Fruit fly (Drosophila melanogaster) whole organism, prepupa: ENCODE measurements around the gene Tsp.

Experiments
- Blimp-1 ChIP-seq: fragments of 200-800 bp; sonication (Bioruptor generic); optimal IDR thresholded peaks from 3 replicates; lab custom pipeline; 2017; ENCODE audit warnings: missing biosample characterization, missing genetic modification characterization, mild to moderate bottlenecking, moderate library complexity, missing genetic modification reagents
- CG10631 ChIP-seq: fragments of 200-800 bp; sonication (Bioruptor generic); optimal IDR thresholded peaks from 2 replicates; lab custom pipeline; 2016; ENCODE audit warnings: missing biosample characterization, missing genetic modification characterization
- CG11902 ChIP-seq: fragments of 200-800 bp; sonication (Bioruptor generic); optimal IDR thresholded peaks from 3 replicates; lab custom pipeline; 2016; ENCODE audit warnings: missing biosample characterization, missing genetic modification characterization
- CG15336 ChIP-seq: fragments of 200-800 bp; sonication (Bioruptor generic); IDR thresholded peaks from 2 replicates; pipeline ENCODE4 v1.3.6; 2022; ENCODE audit warnings: missing biosample characterization, missing genetic modification characterization
- CG16779 ChIP-seq: fragments of 200-800 bp; sonication (Bioruptor generic); optimal IDR thresholded peaks from 3 replicates; lab custom pipeline; 2017; ENCODE audit warnings: missing biosample characterization, mild to moderate bottlenecking, missing genetic modification characterization
- CG32006 ChIP-seq: fragments of 200-800 bp; sonication (Bioruptor generic); optimal IDR thresholded peaks from 3 replicates; lab custom pipeline; 2017; ENCODE audit warnings: missing biosample characterization, mild to moderate bottlenecking, missing genetic modification characterization
- CG34406 ChIP-seq: fragments of 200-800 bp; sonication (Bioruptor generic); optimal IDR thresholded peaks from 3 replicates; lab custom pipeline; 2016; ENCODE audit warnings: missing biosample characterization, missing genetic modification characterization
- CG6163 ChIP-seq: fragments of 200-800 bp; sonication (Bioruptor generic); IDR thresholded peaks from 3 replicates; pipeline ENCODE4 v1.3.6; 2022; ENCODE audit warnings: missing biosample characterization, missing genetic modification characterization
- CG6276 ChIP-seq: fragments of 200-800 bp; sonication (Bioruptor generic); optimal IDR thresholded peaks from 2 replicates; lab custom pipeline; 2017; ENCODE audit warnings: missing biosample characterization, mild to moderate bottlenecking, missing genetic modification characterization
- CG6808 ChIP-seq: fragments of 200-800 bp; sonication (Bioruptor generic); optimal IDR thresholded peaks from 3 replicates; lab custom pipeline; 2017; ENCODE audit warnings: missing biosample characterization, missing genetic modification characterization, mild to moderate bottlenecking, moderate library complexity, missing genetic modification reagents
- CG6854 ChIP-seq: fragments of 200-800 bp; sonication (Bioruptor generic); optimal IDR thresholded peaks from 2 replicates; lab custom pipeline; 2017; ENCODE audit warnings: missing biosample characterization, mild to moderate bottlenecking, missing genetic modification characterization
- CG7368 ChIP-seq: fragments of 200-800 bp; sonication (Bioruptor generic); optimal IDR thresholded peaks from 3 replicates; lab custom pipeline; 2016; ENCODE audit warnings: missing biosample characterization, missing genetic modification characterization
- CG8119 ChIP-seq: fragments of 200-800 bp; sonication (Bioruptor generic); IDR thresholded peaks from 3 replicates; pipeline ENCODE4 v1.3.6; 2022; ENCODE audit warnings: missing biosample characterization, missing genetic modification characterization
- CG8319 ChIP-seq: fragments of 200-800 bp; sonication (Bioruptor generic); optimal IDR thresholded peaks from 3 replicates; lab custom pipeline; 2016; ENCODE audit warnings: missing biosample characterization, missing genetic modification characterization
- CG8632 ChIP-seq: fragments of 200-800 bp; sonication (Bioruptor generic); optimal IDR thresholded peaks from 3 replicates; lab custom pipeline; 2016; ENCODE audit warnings: missing biosample characterization, missing genetic modification characterization
- Eip78C ChIP-seq: fragments of 200-800 bp; sonication (Bioruptor generic); peaks from one replicate; lab custom pipeline; 2016; ENCODE audit warnings: missing biosample characterization, missing genetic modification characterization
- Eip93F ChIP-seq: fragments of 200-800 bp; sonication (Bioruptor generic); optimal IDR thresholded peaks from 2 replicates; lab custom pipeline; 2016; ENCODE audit warnings: missing biosample characterization, mild to moderate bottlenecking, missing genetic modification characterization
- Ets21C ChIP-seq: fragments of 200-800 bp; sonication (Bioruptor generic); optimal IDR thresholded peaks from 3 replicates; lab custom pipeline; 2016; ENCODE audit warnings: missing biosample characterization, missing genetic modification characterization
- Ets96B ChIP-seq: fragments of 200-800 bp; optimal IDR thresholded peaks from 2 replicates; lab custom pipeline; 2019; ENCODE audit warnings: missing biosample characterization, mild to moderate bottlenecking, missing genetic modification characterization, moderate library complexity
- Gug ChIP-seq: fragments of 200-800 bp; sonication (Bioruptor generic); IDR thresholded peaks from 2 replicates; pipeline ENCODE4 v1.3.6; 2022; ENCODE audit warnings: missing biosample characterization, missing genetic modification characterization
- Lpt ChIP-seq: fragments of 200-800 bp; sonication (Bioruptor generic); optimal IDR thresholded peaks from 3 replicates; lab custom pipeline; 2016; ENCODE audit warnings: missing biosample characterization, missing genetic modification characterization
- Met ChIP-seq: fragments of 200-800 bp; sonication (Bioruptor generic); optimal IDR thresholded peaks from 3 replicates; lab custom pipeline; 2016; ENCODE audit warnings: missing biosample characterization, missing genetic modification characterization
- Smox ChIP-seq: fragments of 200-800 bp; sonication (Bioruptor generic); optimal IDR thresholded peaks from 3 replicates; lab custom pipeline; 2016; ENCODE audit warnings: missing biosample characterization, missing genetic modification characterization
- Sox102F ChIP-seq: fragments of 200-800 bp; sonication (Bioruptor generic); optimal IDR thresholded peaks from 2 replicates; lab custom pipeline; 2016; ENCODE audit warnings: missing biosample characterization, mild to moderate bottlenecking, missing genetic modification characterization
- Sox15 ChIP-seq: fragments of 200-800 bp; sonication (Bioruptor generic); optimal IDR thresholded peaks from 3 replicates; lab custom pipeline; 2016; ENCODE audit warnings: missing biosample characterization, missing genetic modification characterization
- achi ChIP-seq: fragments of 200-800 bp; sonication (Bioruptor generic); optimal IDR thresholded peaks from 3 replicates; lab custom pipeline; 2016; ENCODE audit warnings: missing biosample characterization, missing genetic modification characterization
- cyc ChIP-seq: fragments of 200-800 bp; sonication (Bioruptor generic); optimal IDR thresholded peaks from 3 replicates; lab custom pipeline; 2016; ENCODE audit warnings: missing biosample characterization, missing genetic modification characterization
- dsx ChIP-seq: fragments of 200-800 bp; optimal IDR thresholded peaks from 3 replicates; lab custom pipeline; 2019; ENCODE audit warnings: missing biosample characterization, mild to moderate bottlenecking, missing genetic modification characterization, moderate library complexity; ENCODE audit not compliant: poor library complexity, severe bottlenecking
- fd59A ChIP-seq: fragments of 200-800 bp; sonication (Bioruptor generic); optimal IDR thresholded peaks from 2 replicates; lab custom pipeline; 2017; ENCODE audit warnings: missing biosample characterization, mild to moderate bottlenecking, missing genetic modification characterization, missing genetic modification reagents
- fd85E ChIP-seq: fragments of 200-800 bp; sonication (Bioruptor generic); optimal IDR thresholded peaks from 3 replicates; lab custom pipeline; 2016; ENCODE audit warnings: missing biosample characterization, missing genetic modification characterization
- fkh ChIP-seq: fragments of 200-800 bp; sonication (Bioruptor generic); optimal IDR thresholded peaks from 3 replicates; lab custom pipeline; 2017; ENCODE audit warnings: missing biosample characterization, mild to moderate bottlenecking, missing genetic modification characterization, moderate library complexity
- lz ChIP-seq: fragments of 200-800 bp; sonication (Bioruptor generic); optimal IDR thresholded peaks from 3 replicates; lab custom pipeline; 2016; ENCODE audit warnings: missing biosample characterization, missing genetic modification characterization
- pdm3 ChIP-seq: fragments of 200-800 bp; sonication (Bioruptor generic); optimal IDR thresholded peaks from 3 replicates; lab custom pipeline; 2016; ENCODE audit warnings: missing biosample characterization, missing genetic modification characterization
- spab ChIP-seq: fragments of 200-800 bp; sonication (Bioruptor generic); optimal IDR thresholded peaks from 2 replicates; lab custom pipeline; 2017; ENCODE audit warnings: missing biosample characterization, mild to moderate bottlenecking, missing genetic modification characterization, missing genetic modification reagents
- ss ChIP-seq, 2 experiments: fragments of 200-800 bp; sonication (Bioruptor generic); optimal IDR thresholded peaks; 2 replicates in 1 of 2; 3 replicates in 1 of 2; lab custom pipeline; 2017 to 2018; ENCODE audit warnings: mild to moderate bottlenecking in 2 of 2, missing biosample characterization in 2 of 2, missing genetic modification characterization in 2 of 2, moderate library complexity in 1 of 2
- svp ChIP-seq: fragments of 200-800 bp; sonication (Bioruptor generic); peaks from one replicate; lab custom pipeline; 2016; ENCODE audit warnings: missing biosample characterization, missing genetic modification characterization
- topi ChIP-seq: fragments of 200-800 bp; sonication (Bioruptor generic); optimal IDR thresholded peaks from 3 replicates; lab custom pipeline; 2016; ENCODE audit warnings: missing biosample characterization, missing genetic modification characterization
- vri ChIP-seq: fragments of 200-800 bp; sonication (Bioruptor generic); optimal IDR thresholded peaks from 3 replicates; lab custom pipeline; 2016; ENCODE audit warnings: missing biosample characterization, mild to moderate bottlenecking, missing genetic modification characterization

Gene Tsp

DNA sequence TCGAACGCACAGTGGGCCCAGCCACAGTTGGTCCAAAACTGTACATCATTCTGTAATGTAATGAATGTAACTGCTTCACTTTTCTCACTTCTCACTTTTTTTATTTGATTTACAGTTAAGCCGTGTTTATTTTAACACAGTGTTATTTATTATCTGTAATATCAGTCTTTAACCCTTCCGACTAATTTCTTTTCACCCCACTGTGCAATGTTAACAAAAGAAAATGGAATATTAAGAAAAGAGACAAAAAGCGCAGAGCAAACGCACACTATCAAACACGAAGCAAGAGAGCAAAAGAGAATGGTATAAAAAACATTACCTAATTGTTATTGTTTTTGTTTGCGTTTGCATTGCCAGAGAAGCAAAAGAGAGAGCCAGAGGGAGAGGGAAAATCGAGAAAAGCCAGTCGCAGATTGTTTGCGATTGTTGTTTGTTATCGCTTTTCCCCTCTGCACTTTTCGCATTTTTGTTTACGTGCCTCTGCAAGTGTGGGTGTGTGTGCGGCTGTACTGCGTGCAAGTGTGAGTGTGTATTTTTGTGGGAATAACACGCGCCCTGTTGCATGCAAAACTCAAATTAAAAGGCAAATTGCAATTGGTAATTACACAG, 61.7 kb downstream of the Tsp start (continued):
- TF ChIP-seq fd59A (GFP tag; lab: Kevin White, UChicago) (peak; percentile 73), CG6276 (GFP tag; lab: Kevin White, UChicago) (peak; percentile 99), Ets96B (tag; lab: Kevin White, UChicago) (peak; percentile 89), Ets21C (GFP tag; lab: Kevin White, UChicago) (peak; percentile 92), pdm3 (peak; percentile 97), CG6808 (GFP tag; lab: Kevin White, UChicago) (peak; percentile 83), Smox (peak; percentile 95), CG34406 (GFP tag; lab: Kevin White, UChicago) (peak; percentile 94), CG32006 (peak; percentile 98), lz (GFP tag; lab: Kevin White, UChicago) (peak; percentile 96), CG8632 (GFP tag; lab: Kevin White, UChicago) (peak; percentile 92), Lpt (GFP tag; lab: Kevin White, UChicago) (peak; percentile 97), Blimp-1 (GFP tag; lab: Kevin White, UChicago) (peak; percentile 77), Gug (GFP tag; lab: Robert Waterston, UW) (peak; percentile 94), CG15336 (GFP tag; lab: Robert Waterston, UW) (peak; percentile 98), vri (GFP tag; lab: Kevin White, UChicago) (peak; percentile 98), CG11902 (GFP tag; lab: Kevin White, UChicago) (peak; percentile 77), Met (peak; percentile 95), Eip78C (peak; percentile 98), cyc (GFP tag; lab: Kevin White, UChicago) (peak; percentile 92), CG7368 (peak; percentile 93), achi (GFP tag; lab: Kevin White, UChicago) (peak; percentile 95), Sox15 (GFP tag; lab: Kevin White, UChicago) (peak; percentile 86), spab (GFP tag; lab: Kevin White, UChicago) (peak; percentile 86), CG8319 (peak; percentile 84), dsx (GFP tag; lab: Kevin White, UChicago) (peak; percentile 75), Sox102F (GFP tag; lab: Kevin White, UChicago) (peak; percentile 97), fd85E (peak; percentile 93)

DNA sequence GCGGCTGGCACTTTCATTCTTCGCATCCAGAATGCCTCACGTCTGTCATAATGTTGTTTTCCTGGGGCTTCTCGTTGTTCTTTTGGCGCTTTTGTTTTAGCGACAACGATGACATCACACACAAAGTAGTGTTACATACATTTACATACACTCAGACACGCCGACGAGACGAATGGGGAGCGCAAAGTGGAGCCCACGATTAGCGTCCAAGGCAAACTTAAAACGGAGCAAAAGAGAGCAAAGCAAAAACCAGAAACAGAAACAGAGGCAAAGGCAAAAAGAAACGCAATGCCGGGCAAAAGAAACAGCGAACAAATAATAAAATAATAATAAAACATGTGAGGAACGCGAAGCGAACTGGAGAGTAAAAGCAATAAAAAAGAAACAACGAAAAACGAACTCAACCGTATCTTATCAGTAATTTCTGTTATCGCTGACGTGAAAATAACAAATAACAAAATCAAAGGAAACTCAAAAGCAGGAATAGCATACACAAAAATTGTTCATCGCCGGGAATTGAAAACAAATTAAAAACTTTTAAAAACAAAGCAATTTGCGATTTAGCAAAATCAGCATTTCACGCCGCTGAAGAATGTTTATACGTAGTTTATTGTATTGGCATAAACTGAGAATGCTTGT, 64.3 kb downstream of the Tsp start:
- TF ChIP-seq ss (GFP tag; optimal IDR thresholded peaks at IDR 0.05; lab: Kevin White, UChicago) (peak in 1 of 2 experiments; percentile 52), CG8119 (GFP tag; lab: Robert Waterston, UW) (0 out of 3 replicates have a peak, but pooled peaks have one; percentile 26), CG8319 (no peak), dsx (GFP tag; lab: Kevin White, UChicago) (peak; percentile 72), Eip93F (GFP tag; lab: Kevin White, UChicago) (peak; percentile 44), svp (peak; percentile 71), CG10631 (no peak), vri (GFP tag; lab: Kevin White, UChicago) (peak; percentile 72), fkh (peak; percentile 43), Eip78C (peak; percentile 75), lz (GFP tag; lab: Kevin White, UChicago) (no peak), Sox102F (GFP tag; lab: Kevin White, UChicago) (peak; percentile 1), CG6854 (GFP tag; lab: Kevin White, UChicago) (no peak), Met (peak; percentile 17), topi (GFP tag; lab: Kevin White, UChicago) (no peak), CG6163 (GFP tag; lab: Robert Waterston, UW) (peak; percentile 86; the same call in 2 of the 3 replicates), CG6276 (GFP tag; lab: Kevin White, UChicago) (peak; percentile 34), CG16779 (tag; lab: Kevin White, UChicago) (peak; percentile 45)
